Worm (Caenorhabditis elegans) whole organism, L4 larva: Measurements from ENCODE around the gene Y57A10A.31.

ENCODE experiments used
- F10B5.3 ChIP-seq: sonication (generic microtip); optimal IDR thresholded peaks from 2 replicates; lab custom pipeline; 2016; ENCODE audit warnings: mild to moderate bottlenecking, missing genetic modification characterization, missing compliant biosample characterization
- F37D6.2 ChIP-seq: sonication (generic microtip); optimal IDR thresholded peaks from 2 replicates; lab custom pipeline; 2016; ENCODE audit warnings: mild to moderate bottlenecking, missing genetic modification characterization, missing compliant biosample characterization
- T20F7.1 ChIP-seq: fragments of 200-800 bp; sonication (Bioruptor generic); optimal IDR thresholded peaks from 2 replicates; lab custom pipeline; 2018; ENCODE audit warnings: mild to moderate bottlenecking, missing genetic modification characterization, missing compliant biosample characterization
- Y48G9A.11 ChIP-seq: fragments of 200-800 bp; sonication (Bioruptor generic); IDR thresholded peaks from 2 replicates; pipeline ENCODE4 v1.3.6; 2022; ENCODE audit warnings: missing genetic modification reagents, missing genetic modification characterization, missing compliant biosample characterization
- ZK337.2 ChIP-seq: fragments of 200-800 bp; sonication (Bioruptor generic); IDR thresholded peaks from 2 replicates; pipeline ENCODE4 v1.3.6; 2022; ENCODE audit warnings: missing genetic modification reagents, missing genetic modification characterization, missing compliant biosample characterization
- aha-1 ChIP-seq: fragments of 150-350 bp; peaks from one replicate; lab custom pipeline; 2014; ENCODE audit warnings: missing biosample characterization, missing genetic modification characterization
- attf-4 ChIP-seq: sonication (generic microtip); optimal IDR thresholded peaks from 3 replicates; lab custom pipeline; 2017; ENCODE audit warnings: missing biosample characterization, missing genetic modification characterization
- ceh-28 ChIP-seq: fragments of 150-350 bp; optimal IDR thresholded peaks from 2 replicates; lab custom pipeline; 2014; ENCODE audit warnings: missing biosample characterization, missing genetic modification reagents, missing genetic modification characterization
- cey-2 ChIP-seq: sonication (generic microtip); optimal IDR thresholded peaks from 3 replicates; lab custom pipeline; 2017; ENCODE audit warnings: missing genetic modification characterization, mild to moderate bottlenecking, missing compliant biosample characterization, antibody characterized with exemption, borderline replicate concordance; ENCODE audit not compliant: insufficient read depth
- ctbp-1 ChIP-seq: fragments of 200-800 bp; sonication (Bioruptor generic); IDR thresholded peaks from 2 replicates; pipeline ENCODE4 v1.3.6; 2022; ENCODE audit warnings: missing genetic modification reagents, missing genetic modification characterization, missing compliant biosample characterization
- dmd-6 ChIP-seq: fragments of 200-800 bp; sonication (Bioruptor generic); IDR thresholded peaks from 2 replicates; pipeline ENCODE4 v1.3.6; 2022; ENCODE audit warnings: missing genetic modification reagents, missing genetic modification characterization, missing compliant biosample characterization
- duxl-1 ChIP-seq: sonication (generic microtip); optimal IDR thresholded peaks from 2 replicates; lab custom pipeline; 2016; ENCODE audit warnings: mild to moderate bottlenecking, missing genetic modification characterization, moderate library complexity, missing compliant biosample characterization; ENCODE audit not compliant: poor library complexity
- hlh-11 ChIP-seq: fragments of 200-800 bp; sonication (Bioruptor generic); optimal IDR thresholded peaks from 2 replicates; lab custom pipeline; 2018; ENCODE audit warnings: mild to moderate bottlenecking, missing genetic modification characterization, missing compliant biosample characterization
- hlh-30 ChIP-seq: sonication (generic microtip); optimal IDR thresholded peaks from 2 replicates; lab custom pipeline; 2017; ENCODE audit warnings: antibody characterized with exemption, mild to moderate bottlenecking, missing genetic modification characterization, missing compliant biosample characterization; ENCODE audit not compliant: insufficient read depth
- hmg-1.1 ChIP-seq: fragments of 200-800 bp; sonication (Bioruptor generic); IDR thresholded peaks from 2 replicates; pipeline ENCODE4 v1.3.6; 2022; ENCODE audit warnings: missing genetic modification reagents, missing genetic modification characterization, missing compliant biosample characterization
- lim-7 ChIP-seq: fragments of 200-800 bp; sonication (Bioruptor generic); IDR thresholded peaks from 2 replicates; pipeline ENCODE4 v1.3.6; 2022; ENCODE audit warnings: missing genetic modification characterization, missing compliant biosample characterization
- lin-1 ChIP-seq: fragments of 200-800 bp; sonication (Bioruptor generic); IDR thresholded peaks from 2 replicates; pipeline ENCODE4 v1.3.6; 2022; ENCODE audit warnings: missing genetic modification reagents, missing genetic modification characterization, missing compliant biosample characterization
- lin-29 ChIP-seq: fragments of 200-800 bp; sonication (Bioruptor generic); IDR thresholded peaks from 2 replicates; pipeline ENCODE4 v1.3.6; 2022; ENCODE audit warnings: missing genetic modification reagents, missing genetic modification characterization, missing compliant biosample characterization
- lin-38 ChIP-seq: fragments of 200-800 bp; sonication (Bioruptor generic); IDR thresholded peaks from 2 replicates; pipeline ENCODE4 v1.3.6; 2022; ENCODE audit warnings: missing genetic modification reagents, missing genetic modification characterization, missing compliant biosample characterization
- lin-39 ChIP-seq: fragments of 150-350 bp; optimal IDR thresholded peaks from 2 replicates; lab custom pipeline; 2014; ENCODE audit warnings: missing biosample characterization, missing genetic modification reagents, missing genetic modification characterization
- madf-5 ChIP-seq, 2 experiments: fragments of 200-800 bp; sonication (Bioruptor generic); IDR thresholded peaks; 2 replicates each; pipeline ENCODE4 v1.3.6; 2022; ENCODE audit warnings: missing compliant biosample characterization in 2 of 2, missing genetic modification characterization in 2 of 2
- mep-1 ChIP-seq: fragments of 150-350 bp; sonication (generic microtip); optimal IDR thresholded peaks from 3 replicates; lab custom pipeline; 2014; ENCODE audit warnings: missing biosample characterization, missing genetic modification characterization
- mes-2 ChIP-seq: sonication (generic microtip); optimal IDR thresholded peaks from 2 replicates; lab custom pipeline; 2016; ENCODE audit warnings: missing genotype, mild to moderate bottlenecking, missing genetic modification characterization, missing compliant biosample characterization; ENCODE audit not compliant: poor library complexity, severe bottlenecking
- nhr-102 ChIP-seq: sonication (generic microtip); optimal IDR thresholded peaks from 2 replicates; lab custom pipeline; 2016; ENCODE audit warnings: mild to moderate bottlenecking, missing genetic modification characterization, moderate library complexity, missing compliant biosample characterization
- nhr-11 ChIP-seq: fragments of 150-350 bp; optimal IDR thresholded peaks from 2 replicates; lab custom pipeline; 2014; ENCODE audit warnings: missing biosample characterization, missing genetic modification characterization
- nhr-111 ChIP-seq: fragments of 200-800 bp; sonication (Bioruptor generic); optimal IDR thresholded peaks from 2 replicates; lab custom pipeline; 2018; ENCODE audit warnings: mild to moderate bottlenecking, missing genetic modification characterization, missing compliant biosample characterization
- nhr-42 ChIP-seq: fragments of 200-800 bp; sonication (Bioruptor generic); IDR thresholded peaks from 2 replicates; pipeline ENCODE4 v1.3.6; 2022; ENCODE audit warnings: missing genetic modification characterization, missing compliant biosample characterization
- nhr-48 ChIP-seq: sonication (generic microtip); optimal IDR thresholded peaks from 2 replicates; lab custom pipeline; 2016; ENCODE audit warnings: mild to moderate bottlenecking, missing genetic modification characterization, missing compliant biosample characterization
- nhr-6 ChIP-seq: fragments of 150-350 bp; optimal IDR thresholded peaks from 2 replicates; lab custom pipeline; 2014; ENCODE audit warnings: missing biosample characterization, missing genetic modification characterization
- snpc-1.2 ChIP-seq: fragments of 200-800 bp; sonication (Bioruptor generic); IDR thresholded peaks from 2 replicates; pipeline ENCODE4 v1.3.6; 2022; ENCODE audit warnings: missing genetic modification reagents, missing genetic modification characterization, missing compliant biosample characterization
- zag-1 ChIP-seq: fragments of 150-350 bp; optimal IDR thresholded peaks from 2 replicates; lab custom pipeline; 2014; ENCODE audit warnings: missing biosample characterization, missing genetic modification characterization
- zfp-3 ChIP-seq: fragments of 200-800 bp; sonication (Bioruptor generic); conservative IDR thresholded peaks from 2 replicates; pipeline ENCODE4 v1.3.6; 2022; ENCODE audit warnings: missing genetic modification reagents, missing genetic modification characterization, missing compliant biosample characterization

Gene Y57A10A.31

DNA sequence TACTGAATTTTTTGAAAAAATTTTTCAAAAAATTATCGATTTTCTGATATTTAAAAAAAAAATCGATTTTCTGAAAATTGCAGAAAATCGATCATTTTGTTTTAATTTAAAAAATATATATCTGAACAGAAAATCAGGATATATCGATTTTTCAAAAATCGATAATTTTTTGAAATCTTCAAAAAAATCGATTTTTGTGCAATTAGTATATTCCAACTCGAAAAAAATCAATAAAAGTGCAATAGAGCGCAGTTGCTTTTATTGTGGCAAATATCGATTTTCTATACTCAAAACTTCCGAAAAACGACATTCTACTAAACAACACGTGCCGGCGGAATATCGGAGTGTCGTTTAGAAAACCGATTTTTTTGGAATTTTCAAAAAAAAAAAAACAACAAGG lies 11.5 kb downstream of the Y57A10A.31 start:
- TF ChIP-seq Y48G9A.11 (GFP tag; lab: Robert Waterston, UW) (0 out of 2 replicates have a peak, but pooled peaks have one; percentile 37), lim-7 (GFP tag; lab: Robert Waterston, UW) (no peak), lin-38 (peak; percentile 58), ceh-28 (tag; lab: Kevin White, UChicago) (peak; percentile 88), ctbp-1 (GFP tag; lab: Robert Waterston, UW) (no peak), lin-39 (tag; lab: Kevin White, UChicago) (no peak), lin-1 (no peak)
- TF ChIP-seq, all 104 proteins: peak for 3

DNA sequence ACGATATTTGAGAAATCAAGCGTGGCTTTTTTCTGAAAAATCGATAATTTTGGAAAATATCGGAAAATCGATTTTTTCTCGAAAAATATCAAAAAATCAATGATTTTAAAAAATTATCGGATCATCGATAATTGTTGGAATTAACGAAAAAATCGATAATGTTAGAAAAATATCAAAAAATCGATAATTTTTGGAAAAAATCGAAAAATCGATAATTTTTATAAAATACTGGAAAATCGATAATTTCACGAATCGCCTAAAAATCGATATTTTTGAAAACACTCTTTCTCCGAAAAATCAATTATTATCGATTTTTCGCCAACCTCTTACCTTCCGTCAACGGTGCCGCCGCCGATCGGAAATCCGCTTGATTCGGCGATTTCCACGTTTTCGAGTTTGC lies 12.0 kb downstream of the Y57A10A.31 start:
- TF ChIP-seq dmd-6 (GFP tag; lab: Robert Waterston, UW): no peak
- TF ChIP-seq ceh-28 (tag; lab: Kevin White, UChicago): peak; percentile 96
- TF ChIP-seq aha-1 (tag; lab: Kevin White, UChicago): peak; percentile 42
- TF ChIP-seq, all 104 proteins: peak for 2

DNA sequence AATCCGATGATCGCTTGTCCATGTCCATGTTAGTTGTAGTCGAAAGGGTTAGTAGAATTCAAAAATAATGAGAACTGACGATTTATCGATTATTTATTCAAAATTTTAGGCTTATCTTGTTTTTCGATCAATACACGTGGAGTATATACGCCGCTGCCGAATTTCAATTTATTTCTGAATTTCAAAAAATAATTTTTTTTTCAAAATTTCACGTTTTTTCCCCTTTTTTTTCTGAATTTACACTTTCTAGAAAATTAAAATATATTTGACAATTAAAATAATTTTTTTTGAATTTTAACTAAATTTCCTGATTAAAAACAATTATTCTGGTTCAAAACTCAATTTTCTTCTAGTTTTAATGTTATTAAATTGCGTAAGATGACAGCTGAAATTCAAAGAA lies 13.2 kb downstream of the Y57A10A.31 start, which contains the start of gene C50E10.1:
Gene C50E10.1, minus strand, starts transcription at position 101 of the 400 bp plus-strand sequence.
- TF ChIP-seq hlh-11: no peak

DNA sequence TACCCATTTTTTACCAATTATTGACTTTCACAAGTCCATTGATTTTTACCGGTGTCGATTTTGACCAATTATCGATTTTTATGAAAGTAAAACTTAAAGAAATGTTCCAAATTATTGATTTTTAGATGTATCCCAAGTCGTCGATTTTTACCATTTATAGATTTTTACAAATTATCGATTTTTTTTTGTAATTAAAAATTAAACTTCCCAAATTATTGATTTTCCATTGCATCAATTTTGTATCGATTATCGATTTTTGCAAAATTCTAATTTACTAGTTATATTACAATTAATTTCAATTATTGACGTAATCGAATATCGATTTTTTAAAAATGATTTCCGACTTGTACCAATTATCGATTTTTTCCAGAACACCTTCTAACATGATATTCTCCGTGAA lies 14.0 kb downstream of the Y57A10A.31 start, which contains the start of gene sre-50:
Gene sre-50, plus strand, starts transcription at position 384 of the 400 bp plus-strand sequence.
- no peak for TF ChIP-seq zag-1 (tag; lab: Kevin White, UChicago)
- TF ChIP-seq ceh-28 (tag; lab: Kevin White, UChicago): peak; percentile 96

DNA sequence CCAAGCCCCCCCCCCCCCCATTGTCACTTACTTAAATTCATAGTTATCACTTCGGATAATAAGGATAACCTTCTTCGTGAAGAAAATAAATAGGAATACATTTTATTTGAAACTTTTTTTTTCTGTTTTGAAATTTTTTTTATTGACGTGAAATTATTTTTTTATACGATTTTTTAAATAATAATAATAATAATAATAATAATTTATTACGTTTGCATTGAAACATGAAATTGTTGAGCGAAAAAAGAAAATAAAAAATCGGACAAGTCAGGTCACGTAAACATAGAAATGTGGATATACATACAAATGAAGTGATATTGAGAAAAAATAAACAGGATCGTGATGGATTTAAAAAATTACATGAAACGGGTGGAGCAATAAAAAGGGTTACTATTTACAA lies 20.4 kb downstream of the Y57A10A.31 start, which contains the start of gene C50E10.2:
Gene C50E10.2, minus strand, starts transcription at position 101 of the 400 bp plus-strand sequence.
- TF ChIP-seq aha-1 (tag; lab: Kevin White, UChicago): no peak
- no peak for TF ChIP-seq T20F7.1 (GFP tag; lab: Kevin White, UChicago)
- no peak for TF ChIP-seq nhr-48 (tag; lab: Kevin White, UChicago)
- no peak for TF ChIP-seq nhr-111 (GFP tag; lab: Kevin White, UChicago)
- no peak for TF ChIP-seq nhr-102 (tag; lab: Kevin White, UChicago)
- no peak for TF ChIP-seq nhr-6 (tag; lab: Kevin White, UChicago)
- TF ChIP-seq mes-2: no peak
- TF ChIP-seq mep-1 (tag; lab: Kevin White, UChicago): no peak
- no peak for TF ChIP-seq ZK337.2
- TF ChIP-seq snpc-1.2 (GFP tag; lab: Robert Waterston, UW): no peak
- no peak for TF ChIP-seq hlh-11

DNA sequence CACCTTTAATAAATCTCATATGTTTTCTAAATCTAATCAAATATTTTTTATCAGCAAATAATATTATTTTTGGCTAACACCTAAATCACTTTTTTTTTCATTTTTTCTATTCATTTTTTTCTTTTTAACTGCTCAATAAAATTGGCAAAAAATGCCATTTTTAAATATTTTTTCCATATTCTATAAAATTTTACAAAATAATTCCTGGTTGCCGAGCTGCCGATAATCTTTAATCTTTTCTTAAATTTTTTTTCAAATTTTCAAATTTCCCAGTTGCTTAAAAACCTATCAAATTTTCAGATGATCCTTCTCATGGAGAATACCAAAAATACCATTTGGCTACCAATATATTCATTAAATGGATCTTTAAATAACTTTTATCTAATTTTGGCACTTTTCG lies 22.4 kb downstream of the Y57A10A.31 start, which contains the start of gene sre-51:
Gene sre-51, plus strand, starts transcription at position 301 of the 400 bp plus-strand sequence.
- TF ChIP-seq lin-29 (GFP tag; lab: Robert Waterston, UW): no peak
- no peak for TF ChIP-seq madf-5 (GFP tag; IDR thresholded peaks at IDR 0.05; lab: Robert Waterston, UW)
- TF ChIP-seq nhr-42: no peak
- no peak for TF ChIP-seq hmg-1.1 (GFP tag; lab: Robert Waterston, UW)
- TF ChIP-seq nhr-11 (tag; lab: Kevin White, UChicago): no peak
- TF ChIP-seq lin-39 (tag; lab: Kevin White, UChicago): no peak
- no peak for TF ChIP-seq hlh-30 (tag; lab: Kevin White, UChicago)
- no peak for TF ChIP-seq F37D6.2 (tag; lab: Kevin White, UChicago)
- TF ChIP-seq attf-4: no peak
- TF ChIP-seq zfp-3: no peak
- no peak for TF ChIP-seq dmd-6 (GFP tag; lab: Robert Waterston, UW)
- no peak for TF ChIP-seq lim-7 (GFP tag; lab: Robert Waterston, UW)
- TF ChIP-seq snpc-1.2 (GFP tag; lab: Robert Waterston, UW): no peak
- no peak for TF ChIP-seq duxl-1
- no peak for TF ChIP-seq F10B5.3 (tag; lab: Kevin White, UChicago)
- no peak for TF ChIP-seq cey-2 (tag; lab: Kevin White, UChicago)
- no peak for TF ChIP-seq ZK337.2
